Worm (Caenorhabditis elegans) whole organism, L3 larva: ENCODE measurements around the gene R03G8.6.

Experiments used
- R02D3.7 ChIP-seq: fragments of 150-350 bp; optimal IDR thresholded peaks from 2 replicates; lab custom pipeline; 2014; ENCODE audit warnings: missing biosample characterization, missing genetic modification characterization
- aly-2 ChIP-seq: fragments of 150-350 bp; optimal IDR thresholded peaks from 2 replicates; lab custom pipeline; 2014; ENCODE audit warnings: missing biosample characterization, missing genetic modification characterization
- ama-1 ChIP-seq: fragments of 150-350 bp; optimal IDR thresholded peaks from 2 replicates; lab custom pipeline; 2018
- ceh-16 ChIP-seq: sonication (generic microtip); optimal IDR thresholded peaks from 2 replicates; lab custom pipeline; 2017; ENCODE audit warnings: missing biosample characterization, missing genetic modification characterization
- ceh-28 ChIP-seq: fragments of 150-350 bp; optimal IDR thresholded peaks from 2 replicates; lab custom pipeline; 2014; ENCODE audit warnings: missing biosample characterization, missing genetic modification reagents, missing genetic modification characterization
- ceh-82 ChIP-seq: fragments of 150-350 bp; optimal IDR thresholded peaks from 2 replicates; lab custom pipeline; 2014; ENCODE audit warnings: missing biosample characterization, missing genetic modification characterization
- ceh-9 ChIP-seq: sonication (generic microtip); optimal IDR thresholded peaks from 2 replicates; lab custom pipeline; 2018; ENCODE audit warnings: missing biosample characterization, missing genetic modification characterization
- daf-12 ChIP-seq: fragments of 150-350 bp; optimal IDR thresholded peaks from 2 replicates; lab custom pipeline; 2014; ENCODE audit warnings: missing biosample characterization, missing genetic modification reagents, missing genetic modification characterization
- egl-27 ChIP-seq: sonication (generic microtip); optimal IDR thresholded peaks from 4 replicates; lab custom pipeline; 2017; ENCODE audit warnings: missing biosample characterization, missing genetic modification reagents, missing genetic modification characterization
- egl-5 ChIP-seq: fragments of 150-350 bp; optimal IDR thresholded peaks from 2 replicates; lab custom pipeline; 2017; ENCODE audit warnings: missing biosample characterization, missing genetic modification reagents, missing genetic modification characterization, inconsistent platforms
- elt-1 ChIP-seq: fragments of 150-350 bp; optimal IDR thresholded peaks from 2 replicates; lab custom pipeline; 2014; ENCODE audit warnings: missing biosample characterization, missing genetic modification characterization
- elt-2 ChIP-seq: sonication (generic microtip); optimal IDR thresholded peaks from 2 replicates; lab custom pipeline; 2016; ENCODE audit warnings: missing genetic modification reagents, mild to moderate bottlenecking, missing genetic modification characterization, missing compliant biosample characterization
- elt-3 ChIP-seq, 3 experiments: fragments of 150-350 bp in 1 of 3; sonication (generic microtip) in 2 of 3; optimal IDR thresholded peaks; 2 replicates in 2 of 3; 4 replicates in 1 of 3; lab custom pipeline; 2014 to 2017; ENCODE audit warnings: missing biosample characterization in 3 of 3, missing genetic modification characterization in 3 of 3
- eor-1 ChIP-seq, 2 experiments: fragments of 150-350 bp; optimal IDR thresholded peaks; 2 replicates each; lab custom pipeline; 2014 to 2018; ENCODE audit warnings: missing biosample characterization in 2 of 2, missing genetic modification characterization in 2 of 2
- fkh-10 ChIP-seq: sonication (generic microtip); optimal IDR thresholded peaks from 2 replicates; lab custom pipeline; 2017; ENCODE audit warnings: missing biosample characterization, missing genetic modification reagents, missing genetic modification characterization
- fkh-2 ChIP-seq: fragments of 150-350 bp; optimal IDR thresholded peaks from 2 replicates; lab custom pipeline; 2014; ENCODE audit warnings: missing biosample characterization, missing genetic modification reagents, missing genetic modification characterization
- fos-1 ChIP-seq: fragments of 150-350 bp; optimal IDR thresholded peaks from 2 replicates; lab custom pipeline; 2014; ENCODE audit warnings: missing biosample characterization, missing genetic modification characterization
- hmg-11 ChIP-seq: sonication (generic microtip); optimal IDR thresholded peaks from 2 replicates; lab custom pipeline; 2016; ENCODE audit warnings: missing genetic modification characterization, missing compliant biosample characterization
- jun-1 ChIP-seq: fragments of 150-350 bp; optimal IDR thresholded peaks from 2 replicates; lab custom pipeline; 2014; ENCODE audit warnings: missing biosample characterization, missing genetic modification reagents, missing genetic modification characterization
- lin-15B ChIP-seq: fragments of 150-350 bp; optimal IDR thresholded peaks from 2 replicates; lab custom pipeline; 2014; ENCODE audit warnings: missing biosample characterization, missing genetic modification characterization
- lin-39 ChIP-seq: fragments of 150-350 bp; optimal IDR thresholded peaks from 2 replicates; lab custom pipeline; 2018; ENCODE audit warnings: missing biosample characterization, missing genetic modification reagents, missing genetic modification characterization
- lsy-12 ChIP-seq: sonication (generic microtip); optimal IDR thresholded peaks from 2 replicates; lab custom pipeline; 2016; ENCODE audit warnings: mild to moderate bottlenecking, missing genetic modification characterization, missing compliant biosample characterization
- mdl-1 ChIP-seq: fragments of 150-350 bp; optimal IDR thresholded peaks from 2 replicates; lab custom pipeline; 2014; ENCODE audit warnings: missing biosample characterization, missing genetic modification characterization
- mml-1 ChIP-seq: fragments of 150-350 bp; sonication (generic microtip); optimal IDR thresholded peaks from 3 replicates; lab custom pipeline; 2014; ENCODE audit warnings: missing biosample characterization, missing genetic modification characterization
- nfya-1 ChIP-seq: sonication (generic microtip); optimal IDR thresholded peaks from 2 replicates; lab custom pipeline; 2017; ENCODE audit warnings: missing genetic modification characterization, mild to moderate bottlenecking, missing compliant biosample characterization, antibody characterized with exemption, moderate library complexity; ENCODE audit not compliant: insufficient read depth
- nhr-11 ChIP-seq: fragments of 150-350 bp; optimal IDR thresholded peaks from 2 replicates; lab custom pipeline; 2014; ENCODE audit warnings: missing biosample characterization, missing genetic modification characterization
- nhr-12 ChIP-seq: fragments of 150-350 bp; optimal IDR thresholded peaks from 2 replicates; lab custom pipeline; 2014; ENCODE audit warnings: missing biosample characterization, missing genetic modification characterization
- nhr-23 ChIP-seq: fragments of 150-350 bp; optimal IDR thresholded peaks from 2 replicates; lab custom pipeline; 2014; ENCODE audit warnings: missing biosample characterization, missing genetic modification reagents, missing genetic modification characterization
- nhr-237 ChIP-seq: fragments of 150-350 bp; optimal IDR thresholded peaks from 2 replicates; lab custom pipeline; 2014; ENCODE audit warnings: missing biosample characterization, missing genetic modification characterization
- nhr-25 ChIP-seq: sonication (generic microtip); optimal IDR thresholded peaks from 2 replicates; lab custom pipeline; 2017; ENCODE audit warnings: missing biosample characterization, missing genetic modification characterization
- nhr-28 ChIP-seq: fragments of 150-350 bp; optimal IDR thresholded peaks from 2 replicates; lab custom pipeline; 2014; ENCODE audit warnings: missing biosample characterization, missing genetic modification characterization
- nhr-43 ChIP-seq: sonication (generic microtip); optimal IDR thresholded peaks from 2 replicates; lab custom pipeline; 2016; ENCODE audit warnings: mild to moderate bottlenecking, missing genetic modification characterization, missing compliant biosample characterization; ENCODE audit not compliant: poor library complexity, severe bottlenecking
- nhr-67 ChIP-seq: fragments of 150-350 bp; optimal IDR thresholded peaks from 2 replicates; lab custom pipeline; 2014; ENCODE audit warnings: missing biosample characterization, missing genetic modification characterization
- nhr-76 ChIP-seq: fragments of 150-350 bp; sonication (generic microtip); optimal IDR thresholded peaks from 5 replicates; lab custom pipeline; 2014; ENCODE audit warnings: missing biosample characterization, missing genetic modification characterization
- nhr-77 ChIP-seq: fragments of 150-350 bp; optimal IDR thresholded peaks from 2 replicates; lab custom pipeline; 2014; ENCODE audit warnings: missing biosample characterization, missing genetic modification characterization
- pha-4 ChIP-seq: fragments of 150-350 bp; optimal IDR thresholded peaks from 2 replicates; lab custom pipeline; 2014; ENCODE audit warnings: missing biosample characterization, missing genetic modification reagents, missing genetic modification characterization
- pqm-1 ChIP-seq: fragments of 150-350 bp; optimal IDR thresholded peaks from 2 replicates; lab custom pipeline; 2017; ENCODE audit warnings: missing biosample characterization, missing genetic modification characterization, inconsistent platforms
- sea-2 ChIP-seq: fragments of 150-350 bp; sonication (generic microtip); optimal IDR thresholded peaks from 4 replicates; lab custom pipeline; 2014; ENCODE audit warnings: missing biosample characterization, missing genetic modification reagents, missing genetic modification characterization
- skn-1 ChIP-seq: fragments of 150-350 bp; optimal IDR thresholded peaks from 2 replicates; lab custom pipeline; 2014; ENCODE audit warnings: missing biosample characterization, missing genetic modification characterization
- snpc-4 ChIP-seq: fragments of 150-350 bp; optimal IDR thresholded peaks from 2 replicates; lab custom pipeline; 2014; ENCODE audit warnings: missing biosample characterization, missing genetic modification characterization
- tbx-2 ChIP-seq: sonication (generic microtip); optimal IDR thresholded peaks from 2 replicates; lab custom pipeline; 2016; ENCODE audit warnings: mild to moderate bottlenecking, missing genetic modification characterization, missing compliant biosample characterization
- unc-62 ChIP-seq: fragments of 150-350 bp; sonication (generic microtip); optimal IDR thresholded peaks from 4 replicates; lab custom pipeline; 2014; ENCODE audit warnings: missing biosample characterization, missing genetic modification reagents, missing genetic modification characterization
- ztf-4 ChIP-seq: fragments of 150-350 bp; optimal IDR thresholded peaks from 2 replicates; lab custom pipeline; 2014; ENCODE audit warnings: missing biosample characterization, missing genetic modification characterization

The R03G8.6 gene

ce11 chrX:13055560-13055959, 44.8 kb downstream of the R03G8.6 start, which contains the start of gene K03A11.6:
Gene K03A11.6, plus strand, starts transcription at chrX:13055860.
- no peak for TF ChIP-seq egl-5
- no peak for TF ChIP-seq snpc-4
- TF ChIP-seq nhr-67: no peak
- no peak for TF ChIP-seq daf-12 (tag; lab: Kevin White, UChicago)
- TF ChIP-seq ceh-9: no peak
- TF ChIP-seq nhr-12: no peak
- TF ChIP-seq unc-62 (GFP tag; lab: Kevin White, UChicago): no peak
- TF ChIP-seq fkh-2 (tag; lab: Kevin White, UChicago): no peak
- TF ChIP-seq eor-1 (tag; optimal IDR thresholded peaks at IDR 0.05; lab: Kevin White, UChicago): no peak
- no peak for TF ChIP-seq elt-3 (tag; optimal IDR thresholded peaks at IDR 0.05; lab: Kevin White, UChicago)
- no peak for TF ChIP-seq nhr-237
- no peak for TF ChIP-seq elt-1 (tag; lab: Kevin White, UChicago)
- no peak for TF ChIP-seq mdl-1 (tag; lab: Kevin White, UChicago)
- TF ChIP-seq pha-4: no peak
- TF ChIP-seq nfya-1 (tag; lab: Kevin White, UChicago): no peak
- no peak for TF ChIP-seq ceh-16
- no peak for TF ChIP-seq fkh-10

DNA sequence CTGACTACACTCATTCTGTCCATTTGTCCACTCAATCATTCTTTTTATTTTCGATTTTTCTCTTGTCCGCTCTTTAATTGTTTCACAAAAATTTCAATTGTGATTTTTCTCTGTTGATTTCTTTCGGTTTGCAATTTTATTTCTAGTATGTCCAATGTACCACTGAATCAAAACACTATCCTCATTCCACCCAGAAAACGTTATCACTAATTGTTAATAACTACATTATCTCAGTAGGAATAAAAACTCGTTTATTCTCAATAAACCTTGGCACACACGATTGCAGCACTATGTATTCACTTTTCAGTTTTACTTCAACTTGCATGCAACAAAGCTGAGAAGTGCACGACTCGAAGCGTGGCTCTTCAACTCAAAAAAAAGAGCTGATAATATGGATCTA, 48.9 kb downstream of the R03G8.6 start, which contains the start of gene K03A11.1:
K03A11.1 (plus strand) TSS at position 301 of the 400 bp plus-strand sequence.
- no peak for TF ChIP-seq ama-1
- no peak for TF ChIP-seq nhr-76 (tag; lab: Kevin White, UChicago)
- no peak for TF ChIP-seq pqm-1
- no peak for TF ChIP-seq ztf-4 (tag; lab: Kevin White, UChicago)
- no peak for TF ChIP-seq elt-2 (tag; lab: Kevin White, UChicago)
- TF ChIP-seq mml-1 (tag; lab: Kevin White, UChicago): no peak

ce11 chrX:13048258-13048657, 52.1 kb downstream of the R03G8.6 start, which contains the start of gene C53C7.3:
Gene C53C7.3, plus strand, starts transcription at chrX:13048558.
- TF ChIP-seq egl-27 (tag; lab: Kevin White, UChicago) (no peak), nhr-11 (tag; lab: Kevin White, UChicago) (no peak), ceh-28 (tag; lab: Kevin White, UChicago) (no peak), lin-39 (tag; lab: Kevin White, UChicago) (no peak), nhr-67 (no peak), sea-2 (no peak), fos-1 (tag; lab: Kevin White, UChicago) (no peak), daf-12 (tag; lab: Kevin White, UChicago) (no peak), nhr-43 (no peak), aly-2 (tag; lab: Kevin White, UChicago) (no peak), skn-1 (no peak), elt-3 (tag; optimal IDR thresholded peaks at IDR 0.05; lab: Kevin White, UChicago) (no peak), ama-1 (no peak), nhr-28 (no peak), pqm-1 (no peak), eor-1 (tag; optimal IDR thresholded peaks at IDR 0.05; lab: Kevin White, UChicago) (no peak)

DNA sequence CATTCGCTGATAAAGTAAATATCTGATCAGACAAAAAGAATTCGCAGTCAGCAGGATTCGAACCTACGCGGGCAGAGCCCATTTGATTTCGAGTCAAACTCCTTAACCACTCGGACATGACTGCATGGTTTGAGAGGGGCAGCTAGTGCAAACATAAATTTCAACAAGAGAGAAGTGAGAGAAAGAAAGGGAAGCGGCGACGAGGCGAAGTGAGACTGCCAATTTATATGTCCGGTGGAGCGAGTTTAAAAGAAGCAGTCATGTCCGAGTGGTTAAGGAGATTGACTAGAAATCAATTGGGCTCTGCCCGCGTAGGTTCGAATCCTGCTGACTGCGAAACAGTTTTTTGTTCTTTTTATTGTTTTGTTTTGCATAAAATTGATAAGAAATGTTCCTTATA, 54.0 kb downstream of the R03G8.6 start:
- TF ChIP-seq pqm-1 (peak; percentile 51), lin-15B (peak; percentile 19), egl-5 (peak; percentile 64), sea-2 (peak; percentile 76), unc-62 (GFP tag; lab: Kevin White, UChicago) (peak; percentile 61), lin-39 (tag; lab: Kevin White, UChicago) (peak; percentile 78), pha-4 (peak; percentile 68), nhr-25 (tag; lab: Kevin White, UChicago) (peak; percentile 33), skn-1 (peak; percentile 90), ztf-4 (tag; lab: Kevin White, UChicago) (peak; percentile 46), nfya-1 (tag; lab: Kevin White, UChicago) (peak; percentile 79), tbx-2 (tag; lab: Kevin White, UChicago) (peak; percentile 80), nhr-23 (tag; lab: Kevin White, UChicago) (peak; percentile 15), jun-1 (tag; lab: Kevin White, UChicago) (peak; percentile 93), nhr-11 (tag; lab: Kevin White, UChicago) (peak; percentile 54), lsy-12 (tag; lab: Kevin White, UChicago) (peak; percentile 75), nhr-77 (tag; lab: Kevin White, UChicago) (peak; percentile 30), mml-1 (tag; lab: Kevin White, UChicago) (peak; percentile 47), eor-1 (tag; optimal IDR thresholded peaks at IDR 0.05; lab: Kevin White, UChicago) (peak in 1 of 2 experiments; percentile 46), ceh-82 (tag; lab: Kevin White, UChicago) (peak; percentile 89), nhr-43 (peak; percentile 82), elt-3 (tag; optimal IDR thresholded peaks at IDR 0.05; lab: Kevin White, UChicago) (peak in 1 of 3 experiments; percentile 49), hmg-11 (tag; lab: Kevin White, UChicago) (peak; percentile 93), elt-2 (tag; lab: Kevin White, UChicago) (peak; percentile 69), R02D3.7 (tag; lab: Kevin White, UChicago) (peak; percentile 67), ceh-28 (tag; lab: Kevin White, UChicago) (peak; percentile 81)
